Worm (Caenorhabditis elegans) whole organism, young adult: ENCODE measurements around the gene idpp-1.

Source experiments
- F10E7.11 ChIP-seq: sonication (generic microtip); optimal IDR thresholded peaks from 2 replicates; lab custom pipeline; 2017; ENCODE audit warnings: mild to moderate bottlenecking, missing genetic modification characterization, moderate library complexity, missing compliant biosample characterization
- F22D6.2 ChIP-seq: sonication (generic microtip); optimal IDR thresholded peaks from 2 replicates; lab custom pipeline; 2016; ENCODE audit warnings: mild to moderate bottlenecking, missing genetic modification characterization, missing compliant biosample characterization
- F37B4.10 ChIP-seq: fragments of 200-800 bp; sonication (Bioruptor generic); IDR thresholded peaks from 2 replicates; pipeline ENCODE4 v1.3.6; 2022; ENCODE audit warnings: missing genetic modification characterization, missing compliant biosample characterization
- F39B2.1 ChIP-seq: fragments of 200-800 bp; sonication (Bioruptor generic); IDR thresholded peaks from 2 replicates; pipeline ENCODE4 v1.3.6; 2022; ENCODE audit warnings: missing genetic modification reagents, missing genetic modification characterization, missing compliant biosample characterization
- F49E8.2 ChIP-seq: sonication (generic microtip); optimal IDR thresholded peaks from 3 replicates; lab custom pipeline; 2017; ENCODE audit warnings: missing genetic modification characterization, mild to moderate bottlenecking, missing compliant biosample characterization, antibody characterized with exemption, moderate library complexity; ENCODE audit not compliant: insufficient read depth
- F55B11.4 ChIP-seq: sonication (generic microtip); optimal IDR thresholded peaks from 2 replicates; lab custom pipeline; 2016; ENCODE audit warnings: missing compliant biosample characterization, missing genetic modification characterization, borderline replicate concordance; ENCODE audit not compliant: insufficient read depth
- F57A8.1 ChIP-seq: fragments of 200-800 bp; sonication (Bioruptor generic); optimal IDR thresholded peaks from 2 replicates; lab custom pipeline; 2018; ENCODE audit warnings: mild to moderate bottlenecking, missing genetic modification characterization, moderate library complexity, missing compliant biosample characterization
- K11D2.4 ChIP-seq: fragments of 200-800 bp; sonication (Bioruptor generic); IDR thresholded peaks from 2 replicates; pipeline ENCODE4 v1.3.6; 2022; ENCODE audit warnings: missing genetic modification reagents, missing genetic modification characterization, missing compliant biosample characterization
- K12H6.12 ChIP-seq: fragments of 200-800 bp; sonication (Bioruptor generic); optimal IDR thresholded peaks from 2 replicates; lab custom pipeline; 2018; ENCODE audit warnings: mild to moderate bottlenecking, missing genetic modification characterization, missing compliant biosample characterization
- Y53G8AR.9 ChIP-seq: fragments of 200-800 bp; sonication (Bioruptor generic); conservative IDR thresholded peaks from 2 replicates; pipeline ENCODE4 v1.3.6; 2022; ENCODE audit warnings: missing genetic modification reagents, missing genetic modification characterization, missing compliant biosample characterization
- ZK185.1 ChIP-seq: sonication (generic microtip); optimal IDR thresholded peaks from 2 replicates; lab custom pipeline; 2016; ENCODE audit warnings: mild to moderate bottlenecking, missing genetic modification characterization, missing compliant biosample characterization; ENCODE audit not compliant: poor library complexity, severe bottlenecking
- akir-1 ChIP-seq: fragments of 200-800 bp; sonication (Bioruptor generic); optimal IDR thresholded peaks from 2 replicates; lab custom pipeline; 2018; ENCODE audit warnings: mild to moderate bottlenecking, missing genetic modification characterization, moderate library complexity, missing compliant biosample characterization
- atf-7 ChIP-seq: sonication (generic microtip); optimal IDR thresholded peaks from 2 replicates; lab custom pipeline; 2017; ENCODE audit warnings: mild to moderate bottlenecking, missing genetic modification characterization, missing compliant biosample characterization
- attf-3 ChIP-seq: fragments of 200-800 bp; sonication (Bioruptor generic); conservative IDR thresholded peaks from 2 replicates; pipeline ENCODE4 v1.3.6; 2022; ENCODE audit warnings: missing genetic modification reagents, missing genetic modification characterization, missing compliant biosample characterization
- bed-2 ChIP-seq: fragments of 200-800 bp; sonication (Bioruptor generic); IDR thresholded peaks from 2 replicates; pipeline ENCODE4 v1.3.6; 2022; ENCODE audit warnings: missing genetic modification reagents, missing genetic modification characterization, missing compliant biosample characterization
- dpff-1 ChIP-seq: sonication (generic microtip); optimal IDR thresholded peaks from 2 replicates; lab custom pipeline; 2017; ENCODE audit warnings: mild to moderate bottlenecking, missing genetic modification characterization, missing compliant biosample characterization
- dpl-1 ChIP-seq: fragments of 150-350 bp; optimal IDR thresholded peaks from 2 replicates; lab custom pipeline; 2014; ENCODE audit warnings: missing biosample characterization, missing genetic modification reagents, missing genetic modification characterization
- ets-4 ChIP-seq: fragments of 200-800 bp; sonication (Bioruptor generic); optimal IDR thresholded peaks from 2 replicates; lab custom pipeline; 2018; ENCODE audit warnings: mild to moderate bottlenecking, missing genetic modification characterization, missing compliant biosample characterization
- fkh-3 ChIP-seq: sonication (generic microtip); optimal IDR thresholded peaks from 2 replicates; lab custom pipeline; 2016; ENCODE audit warnings: mild to moderate bottlenecking, missing genetic modification characterization, missing compliant biosample characterization
- gei-17 ChIP-seq: fragments of 200-800 bp; sonication (Bioruptor generic); optimal IDR thresholded peaks from 2 replicates; lab custom pipeline; 2018; ENCODE audit warnings: mild to moderate bottlenecking, missing genetic modification characterization, missing compliant biosample characterization
- him-1 ChIP-seq: sonication (generic microtip); optimal IDR thresholded peaks from 2 replicates; lab custom pipeline; 2016; ENCODE audit warnings: missing genotype, missing genetic modification reagents, missing genetic modification characterization, missing compliant biosample characterization
- hmg-1.2 ChIP-seq: fragments of 200-800 bp; sonication (Bioruptor generic); IDR thresholded peaks from 2 replicates; pipeline ENCODE4 v1.3.6; 2022; ENCODE audit warnings: missing genetic modification reagents, missing genetic modification characterization, missing compliant biosample characterization
- hmg-20 ChIP-seq: fragments of 200-800 bp; sonication (Bioruptor generic); IDR thresholded peaks from 2 replicates; pipeline ENCODE4 v1.3.6; 2022; ENCODE audit warnings: missing genetic modification reagents, missing genetic modification characterization, missing compliant biosample characterization
- hrde-1 ChIP-seq: sonication (generic microtip); optimal IDR thresholded peaks from 2 replicates; lab custom pipeline; 2016; ENCODE audit warnings: missing genetic modification characterization, mild to moderate bottlenecking, missing compliant biosample characterization, moderate library complexity, missing genotype, missing genetic modification reagents, borderline replicate concordance
- hsf-1 ChIP-seq: fragments of 200-800 bp; sonication (Bioruptor generic); IDR thresholded peaks from 2 replicates; pipeline ENCODE4 v1.3.6; 2022; ENCODE audit warnings: missing genetic modification reagents, missing genetic modification characterization, missing compliant biosample characterization
- lin-40 ChIP-seq: sonication (generic microtip); optimal IDR thresholded peaks from 2 replicates; lab custom pipeline; 2016; ENCODE audit warnings: missing genetic modification characterization, mild to moderate bottlenecking, missing compliant biosample characterization, missing genotype, missing genetic modification reagents
- lir-1 ChIP-seq: fragments of 200-800 bp; sonication (Bioruptor generic); conservative IDR thresholded peaks from 2 replicates; pipeline ENCODE4 v1.3.6; 2022; ENCODE audit warnings: missing genetic modification reagents, missing genetic modification characterization, missing compliant biosample characterization
- madf-6 ChIP-seq: fragments of 200-800 bp; sonication (Bioruptor generic); IDR thresholded peaks from 2 replicates; pipeline ENCODE4 v1.3.6; 2022; ENCODE audit warnings: missing genetic modification reagents, missing genetic modification characterization, missing compliant biosample characterization
- nfya-1 ChIP-seq: sonication (generic microtip); optimal IDR thresholded peaks from 2 replicates; lab custom pipeline; 2017; ENCODE audit warnings: antibody characterized with exemption, missing compliant biosample characterization, missing genetic modification characterization, borderline replicate concordance; ENCODE audit not compliant: insufficient read depth
- nfya-2 ChIP-seq: fragments of 200-800 bp; sonication (Bioruptor generic); IDR thresholded peaks from 2 replicates; pipeline ENCODE4 v1.3.6; 2022; ENCODE audit warnings: missing genetic modification reagents, missing genetic modification characterization, missing compliant biosample characterization
- nhr-80 ChIP-seq: sonication (generic microtip); optimal IDR thresholded peaks from 2 replicates; lab custom pipeline; 2016; ENCODE audit warnings: missing genetic modification characterization, missing compliant biosample characterization
- pha-4 ChIP-seq: fragments of 150-350 bp; sonication (generic microtip); optimal IDR thresholded peaks from 2 replicates; lab custom pipeline; 2014; ENCODE audit warnings: missing biosample characterization, missing genetic modification reagents, missing genetic modification characterization
- rcor-1 ChIP-seq: fragments of 200-800 bp; sonication (Bioruptor generic); IDR thresholded peaks from 2 replicates; pipeline ENCODE4 v1.3.6; 2022; ENCODE audit warnings: missing genetic modification reagents, missing genetic modification characterization, missing compliant biosample characterization
- rec-8 ChIP-seq, 2 experiments: sonication (generic microtip); optimal IDR thresholded peaks; 2 replicates each; lab custom pipeline; 2016; ENCODE audit warnings: mild to moderate bottlenecking in 2 of 2, missing genetic modification characterization in 2 of 2, missing genetic modification reagents in 2 of 2, missing genotype in 2 of 2, missing biosample characterization in 1 of 2, missing compliant biosample characterization in 1 of 2, moderate library complexity in 1 of 2
- sdz-38 ChIP-seq: sonication (generic microtip); optimal IDR thresholded peaks from 2 replicates; lab custom pipeline; 2016; ENCODE audit warnings: missing genotype, missing genetic modification characterization, missing compliant biosample characterization
- sea-2 ChIP-seq: fragments of 200-800 bp; sonication (Bioruptor generic); IDR thresholded peaks from 2 replicates; pipeline ENCODE4 v1.3.6; 2022; ENCODE audit warnings: missing genetic modification characterization, missing compliant biosample characterization
- snpc-1.1 ChIP-seq: sonication (generic microtip); optimal IDR thresholded peaks from 2 replicates; lab custom pipeline; 2017; ENCODE audit warnings: missing genetic modification characterization, mild to moderate bottlenecking, missing compliant biosample characterization, antibody characterized with exemption, moderate library complexity, missing genotype, missing genetic modification reagents; ENCODE audit not compliant: insufficient read depth
- snpc-1.3 ChIP-seq: sonication (generic microtip); optimal IDR thresholded peaks from 2 replicates; lab custom pipeline; 2017; ENCODE audit warnings: missing genetic modification characterization, mild to moderate bottlenecking, missing compliant biosample characterization, antibody characterized with exemption, moderate library complexity, missing genotype, missing genetic modification reagents; ENCODE audit not compliant: insufficient read depth
- somi-1 ChIP-seq: fragments of 200-800 bp; sonication (Bioruptor generic); optimal IDR thresholded peaks from 2 replicates; lab custom pipeline; 2018; ENCODE audit warnings: mild to moderate bottlenecking, missing genetic modification characterization, missing compliant biosample characterization
- xnd-1 ChIP-seq: sonication (generic microtip); optimal IDR thresholded peaks from 2 replicates; lab custom pipeline; 2016; ENCODE audit warnings: missing genotype, missing genetic modification reagents, missing genetic modification characterization, missing compliant biosample characterization
- zfh-2 ChIP-seq: fragments of 200-800 bp; sonication (Bioruptor generic); conservative IDR thresholded peaks from 2 replicates; pipeline ENCODE4 v1.3.6; 2022; ENCODE audit warnings: missing genetic modification reagents, missing genetic modification characterization, missing compliant biosample characterization
- ztf-25 ChIP-seq: fragments of 200-800 bp; sonication (Bioruptor generic); IDR thresholded peaks from 2 replicates; pipeline ENCODE4 v1.3.6; 2022; ENCODE audit warnings: missing genetic modification reagents, missing genetic modification characterization, missing compliant biosample characterization
- ztf-26 ChIP-seq: sonication (generic microtip); optimal IDR thresholded peaks from 2 replicates; lab custom pipeline; 2017; ENCODE audit warnings: missing genetic modification characterization, missing compliant biosample characterization
- ztf-6 ChIP-seq: fragments of 200-800 bp; sonication (Bioruptor generic); IDR thresholded peaks from 2 replicates; pipeline ENCODE4 v1.3.6; 2022; ENCODE audit warnings: missing genetic modification reagents, missing genetic modification characterization, missing compliant biosample characterization

Gene idpp-1

DNA sequence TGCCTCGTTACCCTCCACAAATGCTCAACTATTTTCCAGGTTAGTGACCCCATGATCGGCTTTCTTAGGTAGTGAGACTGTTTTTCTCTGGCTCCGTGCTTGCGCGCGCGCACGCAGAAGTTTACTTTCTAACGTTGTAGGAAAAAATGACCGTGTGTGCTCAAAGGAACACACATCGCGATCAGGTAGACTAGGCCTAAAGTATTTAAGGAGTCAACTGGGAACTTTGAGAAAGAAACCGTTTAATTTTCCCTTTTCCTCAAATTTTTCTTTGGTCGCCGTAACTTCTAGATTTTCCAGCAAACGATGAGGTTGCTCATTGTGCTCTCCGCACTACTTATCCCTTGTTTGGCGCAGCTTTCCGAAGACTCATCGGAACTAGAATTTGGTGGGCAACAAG, at the start of gene idpp-1:
TSS of gene idpp-1 (plus strand) at position 301 of the 400 bp plus-strand sequence.
- no peak for TF ChIP-seq xnd-1
- no peak for TF ChIP-seq hsf-1
- TF ChIP-seq F49E8.2 (tag; lab: Kevin White, UChicago) = no peak
- TF ChIP-seq sdz-38 (tag; lab: Kevin White, UChicago) = no peak
- no peak for TF ChIP-seq hrde-1
- no peak for TF ChIP-seq ztf-26 (tag; lab: Kevin White, UChicago)
- TF ChIP-seq atf-7 = no peak
- TF ChIP-seq K12H6.12 (tag; lab: Kevin White, UChicago) = no peak
- TF ChIP-seq snpc-1.1 (tag; lab: Kevin White, UChicago) = no peak
- no peak for TF ChIP-seq F39B2.1
- TF ChIP-seq, all 124 proteins: peak for 0

DNA sequence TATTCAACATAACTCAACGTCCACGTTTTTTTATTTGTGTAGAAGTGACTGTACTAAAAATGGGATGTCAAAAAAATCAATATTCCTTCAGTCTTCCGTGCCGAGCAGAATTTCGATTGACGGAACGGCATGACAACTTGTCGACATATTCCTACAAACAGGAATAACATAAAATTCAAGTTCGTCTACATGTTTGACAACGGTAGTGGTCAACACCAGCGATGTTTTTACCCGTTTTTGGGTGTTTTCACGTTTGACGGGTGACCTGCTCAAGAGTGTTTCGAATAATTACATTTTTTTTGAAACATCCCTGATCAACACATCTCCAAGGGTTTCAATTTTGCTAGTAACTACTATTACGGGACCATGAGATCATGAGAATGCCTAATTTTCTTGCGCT, 48.5 kb upstream of the idpp-1 start, which contains the start of gene W02B3.7:
TSS of gene W02B3.7 (minus strand) at position 101 of the 400 bp plus-strand sequence.
- TF ChIP-seq nfya-1 (no peak), sea-2 (no peak), lin-40 (no peak), F22D6.2 (tag; lab: Kevin White, UChicago) (no peak), nhr-80 (no peak), F55B11.4 (tag; lab: Kevin White, UChicago) (no peak), zfh-2 (GFP tag; lab: Robert Waterston, UW) (no peak), akir-1 (no peak), somi-1 (GFP tag; lab: Kevin White, UChicago) (no peak), F37B4.10 (GFP tag; lab: Robert Waterston, UW) (no peak), ZK185.1 (no peak), him-1 (tag; lab: Kevin White, UChicago) (no peak), snpc-1.3 (tag; lab: Kevin White, UChicago) (no peak), lir-1 (GFP tag; lab: Robert Waterston, UW) (no peak), nfya-2 (GFP tag; lab: Robert Waterston, UW) (no peak), fkh-3 (tag; lab: Kevin White, UChicago) (no peak), dpl-1 (no peak)

DNA sequence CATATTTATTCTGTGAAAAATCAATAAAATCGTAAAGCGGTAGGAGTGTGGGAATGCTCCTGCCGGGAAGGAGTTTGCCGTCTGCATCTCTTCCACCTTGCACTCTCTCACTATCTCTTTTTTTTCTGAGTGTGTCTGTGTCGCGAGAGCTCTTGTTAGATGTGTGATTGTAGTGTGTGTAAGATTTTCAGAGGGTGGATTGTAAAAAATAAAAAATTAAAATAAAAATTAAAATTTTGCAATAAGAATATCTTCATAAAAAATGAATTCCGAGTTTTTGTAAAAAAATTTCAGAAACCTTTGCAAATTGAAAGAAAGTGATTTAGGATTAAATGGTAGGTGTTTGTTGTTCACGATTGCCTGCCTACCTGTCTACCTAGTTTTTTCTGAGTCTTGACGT, 44.1 kb upstream of the idpp-1 start, which contains the start of gene sel-15:
TSS of gene sel-15 (minus strand) at position 101 of the 400 bp plus-strand sequence.
- TF ChIP-seq F57A8.1 (GFP tag; lab: Kevin White, UChicago) (no peak), hmg-1.2 (GFP tag; lab: Robert Waterston, UW) (peak; percentile 58; the same call in 1 of the 2 replicates), gei-17 (GFP tag; lab: Kevin White, UChicago) (no peak)

DNA sequence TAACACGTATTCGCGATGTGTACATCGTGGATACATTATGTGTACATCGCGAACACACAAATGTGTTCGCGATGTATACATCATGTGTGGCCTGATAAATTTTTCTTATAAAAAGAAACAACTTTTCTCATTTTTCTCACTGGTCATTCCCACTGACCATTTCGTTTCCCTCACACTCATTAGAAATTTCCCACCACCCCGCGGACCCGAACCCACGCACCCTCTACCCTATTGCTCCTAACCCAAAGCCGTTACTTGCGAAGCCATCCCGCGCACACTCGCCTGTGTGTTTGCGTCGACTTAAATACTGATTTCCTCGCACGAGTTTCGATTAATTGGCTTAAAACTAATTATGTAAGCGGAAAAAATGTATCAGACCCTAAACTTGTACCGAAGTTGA, 41.7 kb upstream of the idpp-1 start:
- TF ChIP-seq ztf-25 (GFP tag; lab: Robert Waterston, UW) = peak; percentile 58; the same call in 1 of the 2 replicates
- 0 out of 2 replicates have a peak, but pooled peaks have one; percentile 69 for TF ChIP-seq Y53G8AR.9 (GFP tag; lab: Robert Waterston, UW)
- TF ChIP-seq F57A8.1 (GFP tag; lab: Kevin White, UChicago) = peak; percentile 21
- TF ChIP-seq ets-4 (GFP tag; lab: Kevin White, UChicago) = no peak
- TF ChIP-seq F10E7.11 (tag; lab: Kevin White, UChicago) = no peak
- TF ChIP-seq dpff-1 (tag; lab: Kevin White, UChicago) = no peak
- no peak for TF ChIP-seq lin-40
- peak in 1 of 2 experiments; percentile 76 for TF ChIP-seq rec-8 (tag; optimal IDR thresholded peaks at IDR 0.05; lab: Kevin White, UChicago)
- no peak for TF ChIP-seq attf-3 (GFP tag; lab: Robert Waterston, UW)
- TF ChIP-seq hmg-20 (GFP tag; lab: Robert Waterston, UW) = no peak
- peak; percentile 60 for TF ChIP-seq madf-6
- no peak for TF ChIP-seq bed-2 (GFP tag; lab: Robert Waterston, UW)
- 0 out of 2 replicates have a peak, but pooled peaks have one; percentile 17 for TF ChIP-seq F37B4.10 (GFP tag; lab: Robert Waterston, UW)
- TF ChIP-seq hrde-1 = peak; percentile 45
- TF ChIP-seq pha-4 (tag; lab: Kevin White, UChicago) = no peak
- no peak for TF ChIP-seq ztf-6
- TF ChIP-seq K11D2.4 (GFP tag; lab: Robert Waterston, UW) = no peak
- TF ChIP-seq rcor-1 = peak; percentile 44; the same call in 1 of the 2 replicates
